Fruit fly (Drosophila melanogaster): ENCODE data around the gene CG15594.
A peak's percentile ranks its signal among the peaks of the same experiment; 100 is the strongest.

The CG15594 gene

dm6 chr3R:6287433-6287832 is at the start of gene CG15594:
CG15594 (plus strand) TSS chr3R:6287733.
- TF ChIP-seq pan (optimal IDR thresholded peaks at IDR 0.05): no peak
- TF ChIP-seq CG8478 (optimal IDR thresholded peaks at IDR 0.05): no peak
- TF ChIP-seq usp (GFP tag; optimal IDR thresholded peaks at IDR 0.05): no peak
- no peak for TF ChIP-seq EcR (GFP tag; optimal IDR thresholded peaks at IDR 0.05)
- TF ChIP-seq psq (optimal IDR thresholded peaks at IDR 0.05): no peak
- no peak for TF ChIP-seq Dll (optimal IDR thresholded peaks at IDR 0.05)

dm6 chr3R:6238977-6239376 is 48.6 kb upstream of the CG15594 start:
- TF ChIP-seq EcR (GFP tag; optimal IDR thresholded peaks at IDR 0.05) (no peak), usp (GFP tag; optimal IDR thresholded peaks at IDR 0.05) (no peak), Dll (optimal IDR thresholded peaks at IDR 0.05) (no peak), psq (optimal IDR thresholded peaks at IDR 0.05) (no peak), pan (optimal IDR thresholded peaks at IDR 0.05) (no peak), CG8478 (optimal IDR thresholded peaks at IDR 0.05) (no peak)

DNA sequence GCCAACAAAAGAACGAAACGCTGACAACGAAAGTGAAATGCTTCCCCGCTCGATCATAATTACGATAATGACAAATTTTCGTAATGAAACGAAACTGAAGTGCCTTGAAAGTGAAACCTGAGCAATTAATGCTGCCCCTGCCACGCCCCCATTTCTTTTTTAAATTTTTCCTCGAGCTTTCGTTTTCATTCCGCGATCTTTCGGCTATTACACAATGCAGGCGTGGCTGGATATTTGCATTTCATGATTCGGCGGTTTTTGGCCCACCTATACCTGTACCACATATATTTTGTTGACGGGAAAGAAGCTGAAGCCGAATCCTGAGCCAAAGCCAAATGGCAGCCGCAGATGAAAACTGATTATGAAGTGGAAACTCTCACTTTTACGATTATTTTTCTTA is 47.3 kb upstream of the CG15594 start:
- TF ChIP-seq psq (optimal IDR thresholded peaks at IDR 0.05): no peak
- TF ChIP-seq pan (optimal IDR thresholded peaks at IDR 0.05): no peak
- TF ChIP-seq usp (GFP tag; optimal IDR thresholded peaks at IDR 0.05): no peak
- no peak for TF ChIP-seq CG8478 (optimal IDR thresholded peaks at IDR 0.05)
- no peak for TF ChIP-seq Dll (optimal IDR thresholded peaks at IDR 0.05)
- TF ChIP-seq EcR (GFP tag; optimal IDR thresholded peaks at IDR 0.05): no peak

DNA sequence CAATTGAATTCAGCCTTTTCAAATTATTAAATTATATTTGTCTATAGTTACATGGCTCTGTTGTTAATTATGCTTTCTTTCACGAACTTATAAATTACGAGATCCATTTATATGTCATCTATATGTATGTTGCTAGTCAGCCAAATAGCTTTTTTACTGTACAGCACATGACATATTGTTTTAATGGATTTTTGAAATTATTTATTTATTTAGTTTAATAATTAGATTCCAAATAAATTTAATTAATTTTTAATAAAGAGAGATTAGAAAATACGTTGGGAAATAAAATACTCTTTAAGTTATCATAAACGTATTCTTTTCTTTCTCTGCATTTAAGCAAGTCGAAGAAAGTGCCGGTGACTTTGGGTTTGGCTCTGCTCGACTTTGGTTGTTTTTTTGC is 46.2 kb upstream of the CG15594 start:
- TF ChIP-seq pan (optimal IDR thresholded peaks at IDR 0.05) (no peak), usp (GFP tag; optimal IDR thresholded peaks at IDR 0.05) (no peak), psq (optimal IDR thresholded peaks at IDR 0.05) (no peak)

DNA sequence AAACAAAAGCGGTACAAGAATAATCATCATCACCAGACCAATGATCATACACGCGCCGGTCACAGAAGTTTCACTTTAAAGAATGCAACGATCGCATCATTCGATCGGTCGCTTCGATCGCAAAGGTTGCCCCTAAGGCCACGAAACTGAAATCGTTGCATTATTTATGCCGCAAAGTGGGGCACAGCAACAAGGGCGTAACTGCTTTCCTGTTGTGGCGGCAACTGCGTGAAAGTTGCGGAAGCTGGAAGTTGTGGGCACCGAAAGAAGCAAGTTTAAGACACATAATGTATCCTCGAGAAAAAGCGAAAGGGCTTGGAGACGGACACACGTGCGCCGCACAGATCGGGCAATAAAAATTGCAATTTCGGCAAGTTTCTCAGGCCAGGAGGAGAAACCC is 43.5 kb upstream of the CG15594 start:
- TF ChIP-seq Dll (optimal IDR thresholded peaks at IDR 0.05) (peak; percentile 59), psq (optimal IDR thresholded peaks at IDR 0.05) (no peak)

dm6 chr3R:6244986-6245385 is 42.5 kb upstream of the CG15594 start:
- no peak for TF ChIP-seq EcR (GFP tag; optimal IDR thresholded peaks at IDR 0.05)
- no peak for TF ChIP-seq usp (GFP tag; optimal IDR thresholded peaks at IDR 0.05)
- TF ChIP-seq CG8478 (optimal IDR thresholded peaks at IDR 0.05): no peak
- TF ChIP-seq psq (optimal IDR thresholded peaks at IDR 0.05): no peak
- no peak for TF ChIP-seq Dll (optimal IDR thresholded peaks at IDR 0.05)
- no peak for TF ChIP-seq pan (optimal IDR thresholded peaks at IDR 0.05)

DNA sequence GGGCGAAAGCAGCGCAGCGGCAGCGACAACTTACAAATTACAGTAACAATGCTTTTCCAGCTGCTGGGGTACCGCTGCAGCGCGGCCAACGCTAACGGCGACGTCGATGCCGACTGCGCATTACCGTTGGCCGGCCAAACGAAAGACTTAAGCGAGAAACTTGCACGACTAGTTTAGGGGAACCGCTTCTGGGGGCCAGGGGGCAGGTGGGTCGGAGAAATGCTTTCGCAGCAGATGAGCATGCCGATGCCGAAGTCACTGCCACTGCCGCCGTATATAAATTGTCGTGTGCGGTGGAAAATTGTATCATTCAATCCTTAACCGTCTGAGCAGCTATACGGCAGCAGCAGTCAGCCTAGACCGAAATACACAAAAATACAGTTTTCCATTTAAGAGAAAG is 38.8 kb upstream of the CG15594 start, which contains the start of gene Osi7:
Osi7 (plus strand) TSS at position 301 of the 400 bp plus-strand sequence.
- TF ChIP-seq CG8478 (optimal IDR thresholded peaks at IDR 0.05): no peak
- no peak for TF ChIP-seq Dll (optimal IDR thresholded peaks at IDR 0.05)
- TF ChIP-seq EcR (GFP tag; optimal IDR thresholded peaks at IDR 0.05): no peak
- TF ChIP-seq usp (GFP tag; optimal IDR thresholded peaks at IDR 0.05): no peak
- TF ChIP-seq pan (optimal IDR thresholded peaks at IDR 0.05): no peak

DNA sequence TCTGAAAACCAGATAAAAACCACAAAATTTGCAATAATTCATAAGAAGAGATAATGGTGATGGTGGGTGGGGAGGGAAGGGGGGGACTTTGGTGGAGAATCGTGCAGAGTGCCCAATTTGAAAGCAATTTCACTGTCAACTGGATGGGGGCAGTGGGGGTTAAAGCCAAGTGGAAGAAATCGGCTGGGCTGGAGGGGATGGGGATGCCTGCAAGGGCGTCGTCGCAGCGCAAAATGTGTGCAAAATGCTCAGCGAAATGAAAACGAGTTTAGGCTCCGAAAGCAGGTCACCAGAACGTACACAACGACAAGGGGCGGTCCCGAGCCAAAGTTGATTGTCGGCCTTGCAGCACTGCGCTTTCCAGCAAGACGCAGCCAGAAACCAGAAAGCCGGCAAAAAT is 34.7 kb upstream of the CG15594 start:
- TF ChIP-seq Dll (optimal IDR thresholded peaks at IDR 0.05): peak; percentile 64
- no peak for TF ChIP-seq EcR (GFP tag; optimal IDR thresholded peaks at IDR 0.05)

dm6 chr3R:6254438-6254837 is 33.1 kb upstream of the CG15594 start:
- TF ChIP-seq CG8478 (optimal IDR thresholded peaks at IDR 0.05) (no peak), Dll (optimal IDR thresholded peaks at IDR 0.05) (no peak), usp (GFP tag; optimal IDR thresholded peaks at IDR 0.05) (no peak), pan (optimal IDR thresholded peaks at IDR 0.05) (no peak), psq (optimal IDR thresholded peaks at IDR 0.05) (no peak), EcR (GFP tag; optimal IDR thresholded peaks at IDR 0.05) (no peak)

dm6 chr3R:6254875-6255274 is 32.7 kb upstream of the CG15594 start, which contains the start of gene Osi8:
Osi8 (plus strand) TSS chr3R:6255175.
- no peak for TF ChIP-seq psq (optimal IDR thresholded peaks at IDR 0.05)

dm6 chr3R:6259837-6260236 is 27.7 kb upstream of the CG15594 start, which contains the start of gene Osi9:
Osi9 (plus strand) TSS chr3R:6260211.
- TF ChIP-seq Dll (optimal IDR thresholded peaks at IDR 0.05): no peak
- no peak for TF ChIP-seq pan (optimal IDR thresholded peaks at IDR 0.05)
- TF ChIP-seq usp (GFP tag; optimal IDR thresholded peaks at IDR 0.05): no peak
- no peak for TF ChIP-seq CG8478 (optimal IDR thresholded peaks at IDR 0.05)
- TF ChIP-seq EcR (GFP tag; optimal IDR thresholded peaks at IDR 0.05): no peak
- no peak for TF ChIP-seq psq (optimal IDR thresholded peaks at IDR 0.05)

DNA sequence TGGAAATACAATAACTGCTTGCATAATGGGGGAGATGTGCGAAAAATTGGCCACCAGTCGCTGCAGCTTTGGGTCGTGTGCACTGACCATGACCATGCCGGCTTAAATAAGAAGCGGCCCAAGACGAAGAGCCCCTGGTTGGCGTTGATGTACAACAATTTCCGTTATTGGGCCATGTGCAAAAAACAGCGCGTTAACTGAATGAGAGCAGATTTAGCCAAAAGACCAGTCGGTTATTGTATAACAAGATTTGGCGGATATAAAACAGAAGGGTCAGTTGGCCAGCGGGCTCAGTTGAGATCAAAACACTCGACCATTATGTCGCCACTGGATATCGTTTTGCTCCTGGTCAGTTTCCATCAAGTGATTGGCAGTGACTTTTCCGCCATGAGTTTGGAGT is 23.9 kb upstream of the CG15594 start, which contains the start of gene Osi10a:
Osi10a (plus strand) TSS at position 301 of the 400 bp plus-strand sequence.
- no peak for TF ChIP-seq usp (GFP tag; optimal IDR thresholded peaks at IDR 0.05)
- TF ChIP-seq psq (optimal IDR thresholded peaks at IDR 0.05): no peak
- no peak for TF ChIP-seq CG8478 (optimal IDR thresholded peaks at IDR 0.05)
- no peak for TF ChIP-seq Dll (optimal IDR thresholded peaks at IDR 0.05)
- no peak for TF ChIP-seq pan (optimal IDR thresholded peaks at IDR 0.05)
- TF ChIP-seq EcR (GFP tag; optimal IDR thresholded peaks at IDR 0.05): no peak

DNA sequence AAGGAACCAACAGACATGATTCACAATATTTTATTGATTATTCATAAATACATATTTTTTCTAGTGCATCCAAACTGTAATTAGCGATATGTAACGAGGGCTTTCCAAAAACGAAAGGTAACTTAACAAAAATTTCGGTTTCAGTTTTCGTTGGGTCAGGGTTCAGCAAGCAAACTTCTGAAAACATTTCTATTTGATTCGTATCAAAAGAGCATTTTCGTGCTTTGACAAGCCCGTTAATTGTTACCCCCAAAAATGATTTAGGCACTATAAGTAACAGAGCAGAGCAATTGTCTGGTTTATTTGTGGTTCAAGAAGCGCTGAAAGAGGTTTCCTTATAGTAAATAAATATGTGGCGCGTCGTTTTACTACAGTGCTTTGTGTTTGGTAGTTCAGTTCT is 21.6 kb upstream of the CG15594 start, which contains the start of gene Osi10b:
Osi10b (plus strand) TSS at position 301 of the 400 bp plus-strand sequence.
- TF ChIP-seq CG8478 (optimal IDR thresholded peaks at IDR 0.05): no peak
- no peak for TF ChIP-seq psq (optimal IDR thresholded peaks at IDR 0.05)
- TF ChIP-seq EcR (GFP tag; optimal IDR thresholded peaks at IDR 0.05): no peak
- no peak for TF ChIP-seq usp (GFP tag; optimal IDR thresholded peaks at IDR 0.05)
- TF ChIP-seq Dll (optimal IDR thresholded peaks at IDR 0.05): no peak
- TF ChIP-seq pan (optimal IDR thresholded peaks at IDR 0.05): no peak

DNA sequence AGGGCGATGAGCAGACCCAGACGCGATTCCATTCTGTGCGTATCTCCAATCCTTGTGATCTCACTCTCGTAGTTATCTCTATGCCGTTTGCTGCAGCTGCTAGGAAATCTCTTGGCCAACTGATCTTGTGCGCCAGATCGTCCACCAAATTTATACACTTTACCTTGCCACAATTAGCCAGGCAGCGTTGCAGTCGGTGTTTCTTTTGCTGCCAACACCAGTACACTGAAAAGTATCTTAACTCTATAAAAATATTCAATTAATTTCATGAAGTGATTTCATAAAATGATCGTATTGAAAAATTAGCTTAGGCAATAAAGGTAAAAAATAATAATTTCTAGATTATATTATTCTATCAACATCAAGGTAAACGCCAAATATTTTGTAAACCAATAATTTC is 18.9 kb upstream of the CG15594 start, which contains the start of gene Osi11:
Osi11 (minus strand) TSS at position 101 of the 400 bp plus-strand sequence.
- TF ChIP-seq psq (optimal IDR thresholded peaks at IDR 0.05) (no peak), pan (optimal IDR thresholded peaks at IDR 0.05) (no peak), EcR (GFP tag; optimal IDR thresholded peaks at IDR 0.05) (no peak), Dll (optimal IDR thresholded peaks at IDR 0.05) (no peak), usp (GFP tag; optimal IDR thresholded peaks at IDR 0.05) (no peak), CG8478 (optimal IDR thresholded peaks at IDR 0.05) (no peak)
